Worm (Caenorhabditis elegans) whole organism, mixed stage, embryonic: Measurements from ENCODE around the gene rab-30.

Experiments
- M03D4.4 ChIP-seq: sonication (generic microtip); optimal IDR thresholded peaks from 2 replicates; lab custom pipeline; 2017; ENCODE audit warnings: mild to moderate bottlenecking, missing genetic modification characterization, missing compliant biosample characterization
- bed-3 ChIP-seq: fragments of 200-800 bp; sonication (Bioruptor generic); optimal IDR thresholded peaks from 3 replicates; lab custom pipeline; 2018; ENCODE audit warnings: mild to moderate bottlenecking, missing genetic modification characterization, moderate library complexity, missing compliant biosample characterization
- blmp-1 ChIP-seq: fragments of 150-350 bp; optimal IDR thresholded peaks from 2 replicates; lab custom pipeline; 2014; ENCODE audit warnings: missing biosample characterization, missing genetic modification characterization
- ceh-39 ChIP-seq: fragments of 150-350 bp; optimal IDR thresholded peaks from 2 replicates; lab custom pipeline; 2014; ENCODE audit warnings: missing biosample characterization, missing genetic modification characterization
- ceh-43 ChIP-seq: fragments of 200-800 bp; sonication (Bioruptor generic); optimal IDR thresholded peaks from 2 replicates; lab custom pipeline; 2018; ENCODE audit warnings: mild to moderate bottlenecking, missing genetic modification characterization, moderate library complexity, missing compliant biosample characterization
- ceh-83 ChIP-seq: fragments of 200-800 bp; sonication (Bioruptor generic); optimal IDR thresholded peaks from 2 replicates; lab custom pipeline; 2018; ENCODE audit warnings: mild to moderate bottlenecking, missing genetic modification characterization, missing compliant biosample characterization
- ces-1 ChIP-seq: fragments of 150-350 bp; optimal IDR thresholded peaks from 2 replicates; lab custom pipeline; 2014; ENCODE audit warnings: missing biosample characterization, missing genetic modification reagents, missing genetic modification characterization
- elt-1 ChIP-seq: sonication (generic microtip); optimal IDR thresholded peaks from 2 replicates; lab custom pipeline; 2017; ENCODE audit warnings: missing genetic modification characterization, mild to moderate bottlenecking, missing compliant biosample characterization, antibody characterized with exemption, moderate library complexity, borderline replicate concordance; ENCODE audit not compliant: insufficient read depth
- elt-3 ChIP-seq: fragments of 150-350 bp; optimal IDR thresholded peaks from 2 replicates; lab custom pipeline; 2014; ENCODE audit warnings: missing biosample characterization, missing genetic modification characterization
- flh-1 ChIP-seq: fragments of 200-800 bp; sonication (Bioruptor generic); optimal IDR thresholded peaks from 2 replicates; lab custom pipeline; 2018; ENCODE audit warnings: mild to moderate bottlenecking, missing genetic modification characterization, moderate library complexity, missing compliant biosample characterization
- ham-2 ChIP-seq: fragments of 200-800 bp; sonication (Bioruptor generic); optimal IDR thresholded peaks from 2 replicates; lab custom pipeline; 2018; ENCODE audit warnings: mild to moderate bottlenecking, missing genetic modification characterization, missing compliant biosample characterization
- hlh-1 ChIP-seq: fragments of 150-350 bp; optimal IDR thresholded peaks from 2 replicates; lab custom pipeline; 2014; ENCODE audit warnings: missing biosample characterization, missing genetic modification reagents, missing genetic modification characterization
- lin-13 ChIP-seq: fragments of 150-350 bp; optimal IDR thresholded peaks from 2 replicates; lab custom pipeline; 2014; ENCODE audit warnings: missing biosample characterization, missing genetic modification characterization
- lin-32 ChIP-seq: fragments of 200-800 bp; sonication (Bioruptor generic); optimal IDR thresholded peaks from 2 replicates; lab custom pipeline; 2018; ENCODE audit warnings: mild to moderate bottlenecking, missing genetic modification characterization, missing compliant biosample characterization
- lsy-2 ChIP-seq: fragments of 150-350 bp; optimal IDR thresholded peaks from 2 replicates; lab custom pipeline; 2014; ENCODE audit warnings: missing biosample characterization, missing genetic modification characterization
- mab-5 ChIP-seq: fragments of 150-350 bp; optimal IDR thresholded peaks from 2 replicates; lab custom pipeline; 2014; ENCODE audit warnings: missing biosample characterization, missing genetic modification characterization
- mep-1 ChIP-seq: fragments of 150-350 bp; optimal IDR thresholded peaks from 2 replicates; lab custom pipeline; 2017; ENCODE audit warnings: missing biosample characterization, missing genetic modification reagents, missing genetic modification characterization, inconsistent platforms
- mls-2 ChIP-seq: sonication (generic microtip); optimal IDR thresholded peaks from 2 replicates; lab custom pipeline; 2016; ENCODE audit warnings: mild to moderate bottlenecking, missing genetic modification characterization, moderate library complexity, missing compliant biosample characterization
- nhr-12 ChIP-seq: fragments of 150-350 bp; optimal IDR thresholded peaks from 2 replicates; lab custom pipeline; 2014; ENCODE audit warnings: missing biosample characterization, missing genetic modification characterization
- nhr-2 ChIP-seq: fragments of 150-350 bp; optimal IDR thresholded peaks from 2 replicates; lab custom pipeline; 2014; ENCODE audit warnings: missing biosample characterization, missing genetic modification characterization
- nhr-28 ChIP-seq: fragments of 150-350 bp; optimal IDR thresholded peaks from 2 replicates; lab custom pipeline; 2014; ENCODE audit warnings: missing biosample characterization, missing genetic modification characterization
- nhr-76 ChIP-seq: sonication (generic microtip); optimal IDR thresholded peaks from 2 replicates; lab custom pipeline; 2017; ENCODE audit warnings: missing biosample characterization, missing genetic modification characterization
- pha-4 ChIP-seq: fragments of 150-350 bp; optimal IDR thresholded peaks from 2 replicates; lab custom pipeline; 2018; ENCODE audit warnings: missing biosample characterization, missing genetic modification reagents, missing genetic modification characterization
- sem-2 ChIP-seq: fragments of 200-800 bp; sonication (Bioruptor generic); optimal IDR thresholded peaks from 2 replicates; lab custom pipeline; 2018; ENCODE audit warnings: mild to moderate bottlenecking, missing genetic modification characterization, missing compliant biosample characterization
- snpc-4 ChIP-seq: fragments of 150-350 bp; optimal IDR thresholded peaks from 2 replicates; lab custom pipeline; 2014; ENCODE audit warnings: missing biosample characterization, missing genetic modification characterization
- sptf-1 ChIP-seq: sonication (generic microtip); optimal IDR thresholded peaks from 2 replicates; lab custom pipeline; 2017; ENCODE audit warnings: mild to moderate bottlenecking, missing genetic modification characterization, moderate library complexity, missing compliant biosample characterization
- unc-120 ChIP-seq: sonication (generic microtip); optimal IDR thresholded peaks from 2 replicates; lab custom pipeline; 2017; ENCODE audit warnings: missing genetic modification characterization, missing compliant biosample characterization; ENCODE audit not compliant: poor library complexity, severe bottlenecking
- unc-39 ChIP-seq: fragments of 150-350 bp; optimal IDR thresholded peaks from 2 replicates; lab custom pipeline; 2014; ENCODE audit warnings: missing biosample characterization, missing genetic modification characterization

The rab-30 gene

DNA sequence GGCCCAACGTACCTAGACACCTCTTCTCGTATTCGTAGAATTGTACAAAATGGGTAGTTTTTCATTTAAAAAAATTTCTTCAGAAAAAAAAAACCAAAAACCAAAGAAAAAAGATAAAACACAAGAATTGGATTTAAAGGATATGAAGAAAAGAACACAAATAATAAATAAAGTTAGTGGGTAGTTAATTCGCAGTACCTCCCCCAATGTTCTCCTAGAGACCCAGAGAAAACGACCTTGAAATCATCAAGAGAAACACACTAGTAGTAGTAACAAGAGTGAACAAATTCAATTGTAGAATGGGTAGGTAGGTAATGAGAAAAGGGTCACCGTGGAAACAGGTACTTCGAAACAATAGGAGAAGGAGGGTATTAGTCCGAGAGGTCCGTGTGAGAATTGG lies 17.4 kb downstream of the rab-30 start:
- no peak for TF ChIP-seq nhr-28 (tag; lab: Kevin White, UChicago)
- peak; percentile 73 for TF ChIP-seq ces-1 (GFP tag; lab: Kevin White, UChicago)
- TF ChIP-seq sem-2 (GFP tag; lab: Kevin White, UChicago), result no peak

DNA sequence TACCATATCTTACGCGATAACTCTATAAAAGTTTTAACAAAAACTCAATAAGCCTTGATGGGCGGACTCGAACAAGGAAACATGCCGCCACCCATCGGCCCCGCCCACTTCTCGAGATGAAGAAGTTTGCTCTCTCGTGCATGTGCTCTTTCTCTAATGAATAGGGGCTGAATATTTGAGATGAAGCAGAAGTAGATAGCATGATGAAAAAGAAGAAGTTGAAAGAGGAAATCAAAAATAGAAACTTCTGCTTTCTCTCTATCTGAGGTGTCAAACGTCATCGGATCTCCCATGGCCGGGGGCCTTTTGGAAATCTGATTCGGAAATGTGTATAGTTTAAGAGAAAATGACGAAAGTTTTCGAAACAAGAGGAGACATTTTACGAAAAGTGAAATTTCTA lies 18.5 kb downstream of the rab-30 start:
- TF ChIP-seq mep-1 (tag; lab: Kevin White, UChicago) (no peak), flh-1 (GFP tag; lab: Kevin White, UChicago) (no peak), elt-3 (tag; lab: Kevin White, UChicago) (no peak), bed-3 (GFP tag; lab: Kevin White, UChicago) (no peak), hlh-1 (tag; lab: Kevin White, UChicago) (no peak)

DNA sequence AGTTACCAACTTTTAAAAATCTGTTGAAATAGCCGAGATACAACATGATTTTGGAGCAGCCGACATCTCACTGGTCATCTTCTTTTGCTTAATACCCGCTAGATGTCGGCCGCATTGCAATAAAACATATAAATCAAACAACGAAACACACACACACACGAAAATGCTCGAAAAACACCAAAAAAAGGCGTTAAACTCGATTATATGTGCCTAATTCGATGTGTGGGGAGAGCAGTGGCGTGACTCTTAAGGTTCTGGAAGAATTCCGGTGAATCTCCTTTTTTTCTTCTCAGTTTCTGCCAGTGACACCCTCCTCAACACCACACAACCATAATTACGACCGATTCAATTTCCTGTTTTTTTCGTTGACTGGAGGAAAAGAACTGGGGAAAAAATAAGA lies 19.8 kb downstream of the rab-30 start:
- TF ChIP-seq sptf-1 (no peak), blmp-1 (tag; lab: Kevin White, UChicago) (no peak), elt-1 (no peak), hlh-1 (tag; lab: Kevin White, UChicago) (no peak), ceh-83 (GFP tag; lab: Kevin White, UChicago) (no peak), mls-2 (tag; lab: Kevin White, UChicago) (no peak), unc-39 (tag; lab: Kevin White, UChicago) (no peak)
- TF ChIP-seq, all 35 proteins: peak for 0

DNA sequence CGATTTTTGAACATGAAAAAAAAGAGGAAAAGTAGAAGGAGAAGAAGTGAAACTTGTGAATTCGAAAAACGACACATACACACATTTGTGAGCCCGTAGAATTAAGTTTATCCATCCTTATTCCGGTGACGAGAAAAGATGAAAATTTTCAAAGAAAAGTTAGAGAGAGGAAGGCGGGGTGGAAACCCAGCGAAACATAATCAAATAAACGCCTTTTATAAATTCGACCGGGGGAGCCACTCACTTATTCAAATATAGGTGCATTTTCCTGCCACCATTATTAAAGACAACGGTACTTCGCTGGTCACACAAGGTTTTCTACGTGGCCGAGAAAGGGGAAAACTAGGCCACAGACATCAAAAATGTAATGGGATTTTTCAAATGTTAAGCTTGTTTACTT lies 23.1 kb downstream of the rab-30 start:
- TF ChIP-seq ces-1 (GFP tag; lab: Kevin White, UChicago), result peak; percentile 87
- no peak for TF ChIP-seq hlh-1 (tag; lab: Kevin White, UChicago)

DNA sequence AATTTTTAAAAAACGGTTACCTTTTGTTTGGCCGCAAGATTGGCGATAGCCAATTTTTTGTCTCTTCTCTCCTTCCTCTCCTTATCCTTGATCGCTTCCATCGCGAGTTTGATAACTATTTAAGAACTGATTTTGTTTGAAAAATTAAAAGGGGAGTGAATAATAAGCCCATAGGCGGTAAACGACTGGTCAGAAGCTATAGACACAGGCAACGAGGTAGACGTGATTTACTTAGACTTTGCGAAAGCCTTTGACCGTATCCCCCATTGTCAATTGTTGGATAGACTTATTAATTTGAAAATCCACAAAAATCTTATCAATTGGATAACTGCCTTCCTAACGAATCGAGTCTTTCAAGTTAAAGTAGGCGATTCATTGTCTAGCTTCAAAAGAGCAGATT lies 25.8 kb downstream of the rab-30 start, which contains the start of gene Y45F3A.5:
Gene Y45F3A.5 (minus strand): TSS at position 101 of the 400 bp plus-strand sequence.
- TF ChIP-seq elt-3 (tag; lab: Kevin White, UChicago) (no peak), lin-13 (tag; lab: Kevin White, UChicago) (no peak), lsy-2 (tag; lab: Kevin White, UChicago) (no peak), blmp-1 (tag; lab: Kevin White, UChicago) (no peak), ces-1 (GFP tag; lab: Kevin White, UChicago) (no peak), nhr-12 (tag; lab: Kevin White, UChicago) (no peak), lin-32 (GFP tag; lab: Kevin White, UChicago) (no peak), pha-4 (tag; lab: Kevin White, UChicago) (no peak), ceh-39 (tag; lab: Kevin White, UChicago) (no peak), mab-5 (tag; lab: Kevin White, UChicago) (no peak), ceh-83 (GFP tag; lab: Kevin White, UChicago) (no peak), nhr-2 (tag; lab: Kevin White, UChicago) (no peak), M03D4.4 (tag; lab: Kevin White, UChicago) (no peak), ceh-43 (no peak), unc-120 (no peak)

DNA sequence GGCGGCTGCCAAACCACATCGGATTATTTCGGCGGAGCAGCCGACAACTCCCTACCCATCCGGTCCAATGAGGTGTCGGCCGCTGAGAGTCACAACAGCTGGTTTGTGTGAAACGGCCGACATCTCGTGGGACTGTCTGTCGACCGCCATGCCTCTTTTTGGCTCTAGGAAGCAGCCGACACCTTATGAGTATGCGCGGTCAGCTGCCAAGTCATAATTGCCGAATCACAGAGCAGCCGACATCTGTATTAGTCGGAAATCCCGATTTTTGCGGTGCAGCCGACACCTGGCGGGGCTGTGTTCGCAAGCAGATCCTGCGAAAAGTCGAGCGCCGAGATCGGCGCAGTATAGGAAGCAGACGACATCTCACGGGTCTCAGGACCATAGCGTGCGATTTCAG lies 31.7 kb downstream of the rab-30 start:
- TF ChIP-seq ceh-83 (GFP tag; lab: Kevin White, UChicago) (peak; percentile 7), hlh-1 (tag; lab: Kevin White, UChicago) (no peak)

DNA sequence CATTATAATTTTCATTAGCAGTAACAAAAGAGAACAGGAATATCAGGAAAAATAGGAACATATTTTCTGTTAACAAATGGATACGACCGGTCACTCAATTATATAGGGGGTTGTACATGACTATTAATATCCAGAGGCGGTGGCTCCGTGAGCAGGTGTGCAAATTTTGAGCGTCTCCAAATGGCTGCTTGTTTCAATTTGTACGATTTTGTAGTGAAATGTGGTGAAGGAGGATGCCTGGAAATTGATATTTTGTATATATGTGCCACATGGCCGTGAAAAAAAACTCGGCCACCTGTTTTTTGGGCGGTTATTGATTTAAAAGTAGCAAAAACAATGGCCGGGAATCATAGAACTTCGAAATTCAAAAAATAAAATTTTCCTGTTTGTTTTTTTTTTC lies 32.3 kb downstream of the rab-30 start, which contains the start of gene Y45F3A.8:
Gene Y45F3A.8 (minus strand): TSS at position 101 of the 400 bp plus-strand sequence.
- no peak for TF ChIP-seq snpc-4 (tag; lab: Kevin White, UChicago)
- no peak for TF ChIP-seq pha-4 (tag; lab: Kevin White, UChicago)
- TF ChIP-seq lin-32 (GFP tag; lab: Kevin White, UChicago), result no peak
- no peak for TF ChIP-seq flh-1 (GFP tag; lab: Kevin White, UChicago)
- no peak for TF ChIP-seq elt-1
- no peak for TF ChIP-seq blmp-1 (tag; lab: Kevin White, UChicago)
- no peak for TF ChIP-seq mep-1 (tag; lab: Kevin White, UChicago)
- TF ChIP-seq M03D4.4 (tag; lab: Kevin White, UChicago), result no peak
- TF ChIP-seq ceh-39 (tag; lab: Kevin White, UChicago), result no peak
- no peak for TF ChIP-seq elt-3 (tag; lab: Kevin White, UChicago)
- no peak for TF ChIP-seq ham-2 (GFP tag; lab: Kevin White, UChicago)
- no peak for TF ChIP-seq nhr-76 (tag; lab: Kevin White, UChicago)
- TF ChIP-seq lin-13 (tag; lab: Kevin White, UChicago), result no peak
- TF ChIP-seq ceh-83 (GFP tag; lab: Kevin White, UChicago), result no peak
- no peak for TF ChIP-seq ceh-43
- TF ChIP-seq nhr-2 (tag; lab: Kevin White, UChicago), result no peak
